Worm (Caenorhabditis elegans) whole organism, L1 larva: ENCODE data around the gene zgpa-1.
A peak's percentile ranks its signal among the peaks of the same experiment; 100 is the strongest.

Source experiments
- ama-1 ChIP-seq: fragments of 150-350 bp; optimal IDR thresholded peaks from 2 replicates; lab custom pipeline; 2014
- ceh-82 ChIP-seq, 3 experiments: fragments of 150-350 bp in 1 of 3; sonication (generic microtip) in 2 of 3; optimal IDR thresholded peaks; 2 replicates each; lab custom pipeline; 2014 to 2017; ENCODE audit warnings: missing biosample characterization in 3 of 3, missing genetic modification characterization in 3 of 3
- dpl-1 ChIP-seq, 3 experiments: fragments of 150-350 bp in 2 of 3; sonication (generic microtip) in 1 of 3; optimal IDR thresholded peaks; 2 replicates each; lab custom pipeline; 2014 to 2017; ENCODE audit warnings: missing biosample characterization in 3 of 3, missing genetic modification characterization in 3 of 3, missing genetic modification reagents in 3 of 3
- egl-27 ChIP-seq, 2 experiments: fragments of 150-350 bp in 1 of 2; sonication (generic microtip); optimal IDR thresholded peaks; 3 replicates each; lab custom pipeline; 2017 to 2018; ENCODE audit warnings: missing biosample characterization in 2 of 2, missing genetic modification characterization in 2 of 2, missing genetic modification reagents in 2 of 2
- fkh-10 ChIP-seq: sonication (generic microtip); optimal IDR thresholded peaks from 2 replicates; lab custom pipeline; 2017; ENCODE audit warnings: missing biosample characterization, missing genetic modification reagents, missing genetic modification characterization
- jun-1 ChIP-seq: fragments of 150-350 bp; optimal IDR thresholded peaks from 2 replicates; lab custom pipeline; 2014; ENCODE audit warnings: missing biosample characterization, missing genetic modification reagents, missing genetic modification characterization
- lin-14 ChIP-seq: fragments of 200-800 bp; sonication (Bioruptor generic); optimal IDR thresholded peaks from 2 replicates; lab custom pipeline; 2018; ENCODE audit warnings: mild to moderate bottlenecking, missing genetic modification characterization, moderate library complexity, missing compliant biosample characterization
- lin-39 ChIP-seq: fragments of 150-350 bp; optimal IDR thresholded peaks from 2 replicates; lab custom pipeline; 2014; ENCODE audit warnings: missing biosample characterization, missing genetic modification reagents, missing genetic modification characterization
- nhr-12 ChIP-seq: sonication (generic microtip); optimal IDR thresholded peaks from 2 replicates; lab custom pipeline; 2017; ENCODE audit warnings: missing biosample characterization, missing genetic modification characterization
- nhr-20 ChIP-seq: sonication (generic microtip); optimal IDR thresholded peaks from 2 replicates; lab custom pipeline; 2016; ENCODE audit warnings: mild to moderate bottlenecking, missing genetic modification characterization, missing compliant biosample characterization
- skn-1 ChIP-seq: fragments of 150-350 bp; optimal IDR thresholded peaks from 2 replicates; lab custom pipeline; 2014; ENCODE audit warnings: missing biosample characterization, missing genetic modification characterization
- sox-4 ChIP-seq: sonication (generic microtip); optimal IDR thresholded peaks from 2 replicates; lab custom pipeline; 2016; ENCODE audit warnings: missing genetic modification characterization, missing compliant biosample characterization
- ztf-11 ChIP-seq, 2 experiments: sonication (generic microtip); optimal IDR thresholded peaks; 2 replicates each; lab custom pipeline; 2016 to 2017; ENCODE audit warnings: missing genetic modification characterization in 2 of 2, missing biosample characterization in 1 of 2, missing compliant biosample characterization in 1 of 2

ce11 chrIV:7815683-7816183 is 3.1 kb upstream of the zgpa-1 start, which contains the start of gene cdgs-1:
- TF ChIP-seq ceh-82 (tag; optimal IDR thresholded peaks at IDR 0.05; lab: Kevin White, UChicago) (peak in 1 of 3 experiments; percentile 57), lin-39 (no peak), egl-27 (tag; optimal IDR thresholded peaks at IDR 0.05; lab: Kevin White, UChicago) (no peak), ztf-11 (tag; optimal IDR thresholded peaks at IDR 0.05; lab: Kevin White, UChicago) (no peak), jun-1 (tag; lab: Kevin White, UChicago) (no peak), nhr-20 (peak; percentile 73), sox-4 (no peak), nhr-12 (tag; lab: Kevin White, UChicago) (no peak), fkh-10 (GFP tag; lab: Kevin White, UChicago) (peak; percentile 65), lin-14 (GFP tag; lab: Kevin White, UChicago) (peak; percentile 85), dpl-1 (GFP tag; optimal IDR thresholded peaks at IDR 0.05; lab: Kevin White, UChicago) (peak; percentile 36 to 41 (median 36)), ama-1 (lab: Kevin White, UChicago) (no peak), skn-1 (peak; percentile 21)
